Fruit fly (Drosophila melanogaster) whole organism, embryonic: ENCODE data around the gene CG1103.

Experiments
- Atf6 ChIP-seq: fragments of 200-800 bp; sonication (Bioruptor generic); IDR thresholded peaks from 2 replicates; pipeline ENCODE4 v1.3.6; 2022; ENCODE audit warnings: missing biosample characterization, missing genetic modification characterization
- CG12104 ChIP-seq: fragments of 200-800 bp; sonication (Bioruptor generic); optimal IDR thresholded peaks from 3 replicates; lab custom pipeline; 2016; ENCODE audit warnings: missing biosample characterization, missing genetic modification characterization
- CG12219 ChIP-seq: fragments of 200-800 bp; sonication (Bioruptor generic); optimal IDR thresholded peaks from 3 replicates; lab custom pipeline; 2018; ENCODE audit warnings: missing biosample characterization, mild to moderate bottlenecking, missing genetic modification characterization
- CG13123 ChIP-seq: fragments of 200-800 bp; sonication (Bioruptor generic); optimal IDR thresholded peaks from 2 replicates; lab custom pipeline; 2016; ENCODE audit warnings: missing biosample characterization, missing genetic modification characterization
- CG13287 ChIP-seq: fragments of 200-800 bp; sonication (Bioruptor generic); IDR thresholded peaks from 2 replicates; pipeline ENCODE4 v1.3.6; 2022; ENCODE audit warnings: missing biosample characterization, missing genetic modification characterization; ENCODE audit not compliant: partially characterized antibody
- CG14860 ChIP-seq: fragments of 200-800 bp; sonication (Bioruptor generic); IDR thresholded peaks from 3 replicates; pipeline ENCODE4 v1.3.6; 2022; ENCODE audit warnings: missing biosample characterization, missing genetic modification characterization; ENCODE audit not compliant: partially characterized antibody
- CG15011 ChIP-seq: fragments of 200-800 bp; sonication (Bioruptor generic); optimal IDR thresholded peaks from 3 replicates; lab custom pipeline; 2018; ENCODE audit warnings: missing biosample characterization, mild to moderate bottlenecking, missing genetic modification characterization
- CG15479 ChIP-seq: fragments of 200-800 bp; sonication (Bioruptor generic); optimal IDR thresholded peaks from 3 replicates; lab custom pipeline; 2019; ENCODE audit warnings: missing biosample characterization, mild to moderate bottlenecking, missing genetic modification characterization, moderate library complexity
- CG1792 ChIP-seq: fragments of 200-800 bp; sonication (Bioruptor generic); optimal IDR thresholded peaks from 2 replicates; lab custom pipeline; 2016; ENCODE audit warnings: missing biosample characterization, missing genetic modification characterization
- CG2129 ChIP-seq: fragments of 200-800 bp; sonication (Bioruptor generic); IDR thresholded peaks from 2 replicates; pipeline ENCODE4 v1.3.6; 2022; ENCODE audit warnings: missing biosample characterization, missing genetic modification characterization; ENCODE audit not compliant: partially characterized antibody
- CG2199 ChIP-seq: fragments of 200-800 bp; sonication (Bioruptor generic); IDR thresholded peaks from 3 replicates; pipeline ENCODE4 v1.3.6; 2022; ENCODE audit warnings: missing biosample characterization, missing genetic modification characterization
- CG2875 ChIP-seq: fragments of 200-800 bp; sonication (Bioruptor generic); optimal IDR thresholded peaks from 2 replicates; lab custom pipeline; 2017; ENCODE audit warnings: missing biosample characterization, mild to moderate bottlenecking, missing genetic modification characterization, missing genetic modification reagents
- CG31388 ChIP-seq: fragments of 200-800 bp; sonication (Bioruptor generic); optimal IDR thresholded peaks from 2 replicates; lab custom pipeline; 2016; ENCODE audit warnings: missing biosample characterization, missing genetic modification characterization
- CG3163 ChIP-seq: fragments of 200-800 bp; sonication (Bioruptor generic); optimal IDR thresholded peaks from 3 replicates; lab custom pipeline; 2016; ENCODE audit warnings: missing biosample characterization, missing genetic modification characterization
- CG34422 ChIP-seq: fragments of 200-800 bp; sonication (Bioruptor generic); IDR thresholded peaks from 3 replicates; pipeline ENCODE4 v1.3.6; 2022; ENCODE audit warnings: missing biosample characterization, missing genetic modification characterization
- CG3995 ChIP-seq: fragments of 200-800 bp; sonication (Bioruptor generic); optimal IDR thresholded peaks from 3 replicates; lab custom pipeline; 2016; ENCODE audit warnings: missing biosample characterization, missing genetic modification characterization
- CG4617 ChIP-seq: fragments of 200-800 bp; sonication (Bioruptor generic); optimal IDR thresholded peaks from 3 replicates; lab custom pipeline; 2016; ENCODE audit warnings: missing biosample characterization, missing genetic modification characterization, borderline replicate concordance
- CG4730 ChIP-seq: fragments of 200-800 bp; sonication (Bioruptor generic); IDR thresholded peaks from 2 replicates; pipeline ENCODE4 v1.3.6; 2022; ENCODE audit warnings: missing biosample characterization, missing genetic modification characterization
- CG8290 ChIP-seq, 3 experiments: fragments of 200-800 bp; sonication (Bioruptor generic); optimal IDR thresholded peaks; 2 replicates each; lab custom pipeline; 2016 to 2019; ENCODE audit warnings: missing biosample characterization in 3 of 3, missing genetic modification characterization in 3 of 3, mild to moderate bottlenecking in 2 of 3, moderate library complexity in 1 of 3
- CG9797 ChIP-seq: fragments of 200-800 bp; sonication (Bioruptor generic); optimal IDR thresholded peaks from 3 replicates; lab custom pipeline; 2018; ENCODE audit warnings: missing biosample characterization, mild to moderate bottlenecking, missing genetic modification characterization
- CkIIα-i1 ChIP-seq: fragments of 200-800 bp; sonication (Bioruptor generic); IDR thresholded peaks from 2 replicates; pipeline ENCODE4 v1.3.6; 2022; ENCODE audit warnings: missing biosample characterization, missing genetic modification characterization
- CoRest ChIP-seq: fragments of 200-800 bp; sonication (Bioruptor generic); optimal IDR thresholded peaks from 3 replicates; lab custom pipeline; 2018; ENCODE audit warnings: missing biosample characterization, mild to moderate bottlenecking, missing genetic modification characterization, moderate library complexity
- D19B ChIP-seq: fragments of 200-800 bp; sonication (Bioruptor generic); optimal IDR thresholded peaks from 2 replicates; lab custom pipeline; 2017; ENCODE audit warnings: missing biosample characterization, mild to moderate bottlenecking, missing genetic modification characterization
- Deaf1 ChIP-seq: fragments of 200-800 bp; optimal IDR thresholded peaks from 3 replicates; lab custom pipeline; 2019; ENCODE audit warnings: missing biosample characterization, mild to moderate bottlenecking, missing genetic modification characterization, moderate library complexity
- Doc3 ChIP-seq: fragments of 200-800 bp; sonication (Bioruptor generic); IDR thresholded peaks from 3 replicates; pipeline ENCODE4 v1.3.6; 2022; ENCODE audit warnings: missing biosample characterization, missing genetic modification characterization; ENCODE audit not compliant: partially characterized antibody
- Fer2 ChIP-seq: fragments of 200-800 bp; sonication (Bioruptor generic); optimal IDR thresholded peaks from 2 replicates; lab custom pipeline; 2018; ENCODE audit warnings: missing biosample characterization, mild to moderate bottlenecking, missing genetic modification characterization, moderate library complexity
- Kr ChIP-seq: fragments of 200-800 bp; sonication (Bioruptor generic); optimal IDR thresholded peaks from 2 replicates; lab custom pipeline; 2017; ENCODE audit warnings: missing biosample characterization, mild to moderate bottlenecking, missing genetic modification characterization
- Lhr ChIP-seq: fragments of 200-800 bp; sonication (Bioruptor generic); optimal IDR thresholded peaks from 3 replicates; lab custom pipeline; 2017; ENCODE audit warnings: mild to moderate bottlenecking, missing biosample characterization, missing genetic modification reagents, missing genetic modification characterization
- Oli ChIP-seq: fragments of 200-800 bp; sonication (Bioruptor generic); optimal IDR thresholded peaks from 2 replicates; lab custom pipeline; 2018; ENCODE audit warnings: missing biosample characterization, mild to moderate bottlenecking, missing genetic modification characterization, moderate library complexity
- Opbp ChIP-seq: fragments of 200-800 bp; sonication (Bioruptor generic); IDR thresholded peaks from 3 replicates; pipeline ENCODE4 v1.3.6; 2022; ENCODE audit warnings: missing biosample characterization, missing genetic modification characterization; ENCODE audit not compliant: partially characterized antibody
- Rfx ChIP-seq: fragments of 200-800 bp; sonication (Bioruptor generic); IDR thresholded peaks from 2 replicates; pipeline ENCODE4 v1.3.6; 2022; ENCODE audit warnings: missing biosample characterization, missing genetic modification characterization
- Scr ChIP-seq: fragments of 200-800 bp; sonication (Bioruptor generic); IDR thresholded peaks from 2 replicates; pipeline ENCODE4 v1.3.6; 2022; ENCODE audit warnings: missing biosample characterization, missing genetic modification characterization; ENCODE audit not compliant: partially characterized antibody
- Xrp1 ChIP-seq: fragments of 200-800 bp; sonication (Bioruptor generic); IDR thresholded peaks from 2 replicates; pipeline ENCODE4 v1.3.6; 2022; ENCODE audit warnings: missing biosample characterization, missing genetic modification characterization
- aop ChIP-seq: fragments of 200-800 bp; sonication (Bioruptor generic); IDR thresholded peaks from 2 replicates; pipeline ENCODE4 v1.3.6; 2022; ENCODE audit warnings: missing biosample characterization, missing genetic modification characterization
- bsh ChIP-seq, 2 experiments: fragments of 200-800 bp; sonication (Bioruptor generic); optimal IDR thresholded peaks; 2 replicates each; lab custom pipeline; 2017 to 2018; ENCODE audit warnings: mild to moderate bottlenecking in 2 of 2, missing biosample characterization in 2 of 2, missing genetic modification characterization in 2 of 2, moderate library complexity in 1 of 2
- ci ChIP-seq: fragments of 200-800 bp; sonication (Bioruptor generic); IDR thresholded peaks from 3 replicates; pipeline ENCODE4 v1.3.6; 2022; ENCODE audit warnings: missing biosample characterization, missing genetic modification characterization
- dm ChIP-seq: fragments of 200-800 bp; sonication (Bioruptor generic); optimal IDR thresholded peaks from 3 replicates; lab custom pipeline; 2016; ENCODE audit warnings: missing biosample characterization, missing genetic modification characterization
- eve ChIP-seq, 2 experiments: fragments of >200 bp; optimal IDR thresholded peaks; 2 replicates each; lab custom pipeline; 2017; ENCODE audit warnings: missing biosample characterization in 2 of 2, missing genetic modification characterization in 2 of 2
- fu2 ChIP-seq: fragments of 200-800 bp; sonication (Bioruptor generic); optimal IDR thresholded peaks from 2 replicates; lab custom pipeline; 2016; ENCODE audit warnings: missing biosample characterization, missing genetic modification characterization
- grau ChIP-seq: fragments of 200-800 bp; optimal IDR thresholded peaks from 3 replicates; lab custom pipeline; 2019; ENCODE audit warnings: missing biosample characterization, mild to moderate bottlenecking, missing genetic modification characterization, moderate library complexity
- inv ChIP-seq: fragments of 200-800 bp; sonication (Bioruptor generic); IDR thresholded peaks from 2 replicates; pipeline ENCODE4 v1.3.6; 2022; ENCODE audit warnings: missing biosample characterization, missing genetic modification characterization; ENCODE audit not compliant: partially characterized antibody
- ken ChIP-seq: fragments of 200-800 bp; sonication (Bioruptor generic); IDR thresholded peaks from 3 replicates; pipeline ENCODE4 v1.3.6; 2022; ENCODE audit warnings: missing biosample characterization, missing genetic modification characterization
- klu ChIP-seq: fragments of 200-800 bp; sonication (Bioruptor generic); IDR thresholded peaks from 2 replicates; pipeline ENCODE4 v1.3.6; 2022; ENCODE audit warnings: missing biosample characterization, missing genetic modification characterization
- nerfin-2 ChIP-seq: fragments of 200-800 bp; sonication (Bioruptor generic); IDR thresholded peaks from 2 replicates; pipeline ENCODE4 v1.3.6; 2022; ENCODE audit warnings: missing biosample characterization, missing genetic modification characterization; ENCODE audit not compliant: partially characterized antibody
- pita ChIP-seq: fragments of 200-800 bp; sonication (Bioruptor generic); optimal IDR thresholded peaks from 2 replicates; lab custom pipeline; 2017; ENCODE audit warnings: missing biosample characterization, mild to moderate bottlenecking, missing genetic modification characterization
- row ChIP-seq: fragments of 200-800 bp; sonication (Bioruptor generic); IDR thresholded peaks from 3 replicates; pipeline ENCODE4 v1.3.6; 2022; ENCODE audit warnings: missing biosample characterization, missing genetic modification characterization
- sens ChIP-seq: fragments of 200-800 bp; sonication (Bioruptor generic); peaks from one replicate; lab custom pipeline; 2016; ENCODE audit warnings: missing biosample characterization, missing genetic modification characterization
- slp2 ChIP-seq: fragments of 200-800 bp; sonication (Bioruptor generic); optimal IDR thresholded peaks from 2 replicates; lab custom pipeline; 2016; ENCODE audit warnings: missing biosample characterization, missing genetic modification characterization

The CG1103 gene

dm6 chr3R:4381079-4381919 is 43.7 kb downstream of the CG1103 start, which contains the start of gene Cont (continued):
- TF ChIP-seq CG15479 (GFP tag; lab: Kevin White, UChicago), result peak; percentile 12
- no peak for TF ChIP-seq CG3163 (GFP tag; lab: Kevin White, UChicago)
- no peak for TF ChIP-seq CG12219 (GFP tag; lab: Kevin White, UChicago)
- no peak for TF ChIP-seq pita (GFP tag; lab: Kevin White, UChicago)
- TF ChIP-seq inv (GFP tag; lab: Robert Waterston, UW), result peak; percentile 85
- peak; percentile 89 for TF ChIP-seq Doc3 (GFP tag; lab: Robert Waterston, UW)
- 0 out of 3 replicates have a peak, but pooled peaks have one; percentile 53 for TF ChIP-seq ci (GFP tag; lab: Robert Waterston, UW)
- peak; percentile 39 for TF ChIP-seq Lhr (GFP tag; lab: Kevin White, UChicago)
- TF ChIP-seq Kr (GFP tag; lab: Kevin White, UChicago), result no peak
- TF ChIP-seq CG2199, result 0 out of 3 replicates have a peak, but pooled peaks have one; percentile 67
- peak; percentile 93 for TF ChIP-seq CG14860 (GFP tag; lab: Robert Waterston, UW)
- TF ChIP-seq CG4617 (GFP tag; lab: Kevin White, UChicago), result peak; percentile 48
- TF ChIP-seq CG13123 (GFP tag; lab: Kevin White, UChicago), result no peak
- peak; percentile 59 for TF ChIP-seq CG9797
- no peak for TF ChIP-seq CG3995 (GFP tag; lab: Kevin White, UChicago)
- peak; percentile 91 for TF ChIP-seq Scr
- 0 out of 2 replicates have a peak, but pooled peaks have one; percentile 21 for TF ChIP-seq Xrp1 (GFP tag; lab: Robert Waterston, UW)
- TF ChIP-seq CG31388 (GFP tag; lab: Kevin White, UChicago), result no peak
- TF ChIP-seq CG2875 (GFP tag; lab: Kevin White, UChicago), result no peak
- TF ChIP-seq CG12104, result no peak
- no peak for TF ChIP-seq eve (GFP tag; optimal IDR thresholded peaks at IDR 0.05; lab: Kevin White, UChicago)
- TF ChIP-seq CG4730 (GFP tag; lab: Robert Waterston, UW), result 0 out of 2 replicates have a peak, but pooled peaks have one; percentile 8
- no peak for TF ChIP-seq Atf6 (GFP tag; lab: Robert Waterston, UW)
- peak; percentile 5 for TF ChIP-seq grau (tag; lab: Kevin White, UChicago)
- TF ChIP-seq D19B, result no peak
- no peak for TF ChIP-seq Fer2 (tag; lab: Kevin White, UChicago)
- TF ChIP-seq klu, result no peak
- TF ChIP-seq CG13287, result peak; percentile 94
- TF ChIP-seq CoRest (tag; lab: Kevin White, UChicago), result peak; percentile 2
- TF ChIP-seq fu2 (GFP tag; lab: Kevin White, UChicago), result no peak
- TF ChIP-seq Oli (tag; lab: Kevin White, UChicago), result no peak
- no peak for TF ChIP-seq Deaf1
- TF ChIP-seq CG34422 (GFP tag; lab: Robert Waterston, UW), result 0 out of 3 replicates have a peak, but pooled peaks have one; percentile 12
- TF ChIP-seq ken (GFP tag; lab: Robert Waterston, UW), result no peak
- TF ChIP-seq Rfx, result peak; percentile 59
- peak; percentile 94 for TF ChIP-seq nerfin-2 (GFP tag; lab: Robert Waterston, UW)
- TF ChIP-seq CkIIα-i1, result no peak
- TF ChIP-seq CG15011 (GFP tag; lab: Kevin White, UChicago), result no peak
- TF ChIP-seq CG1792 (GFP tag; lab: Kevin White, UChicago), result no peak
- TF ChIP-seq sens, result peak; percentile 89
- peak; percentile 97 for TF ChIP-seq Opbp (GFP tag; lab: Robert Waterston, UW)
- TF ChIP-seq row (GFP tag; lab: Robert Waterston, UW), result peak; percentile 37; the same call in 1 of the 3 replicates
- no peak for TF ChIP-seq dm (GFP tag; lab: Kevin White, UChicago)
- TF ChIP-seq aop (GFP tag; lab: Robert Waterston, UW), result no peak
- peak; percentile 62 for TF ChIP-seq CG2129
- no peak for TF ChIP-seq bsh (GFP tag; optimal IDR thresholded peaks at IDR 0.05; lab: Kevin White, UChicago)
- no peak for TF ChIP-seq CG8290 (GFP tag; optimal IDR thresholded peaks at IDR 0.05; lab: Kevin White, UChicago)
- TF ChIP-seq CG8290 (tag; optimal IDR thresholded peaks at IDR 0.05; lab: Kevin White, UChicago), result peak in 1 of 2 experiments; percentile 71
- TF ChIP-seq slp2, result no peak
